Worm (Caenorhabditis elegans) whole organism, late embryonic: ENCODE data around the gene acp-5.

Experiments used
- ceh-19 ChIP-seq: fragments of 200-800 bp; sonication (Bioruptor generic); optimal IDR thresholded peaks from 2 replicates; lab custom pipeline; 2018; ENCODE audit warnings: mild to moderate bottlenecking, missing genetic modification characterization, missing compliant biosample characterization
- ceh-30 ChIP-seq: fragments of 150-350 bp; optimal IDR thresholded peaks from 2 replicates; lab custom pipeline; 2014; ENCODE audit warnings: missing biosample characterization, missing genetic modification characterization
- pha-4 ChIP-seq: fragments of 150-350 bp; optimal IDR thresholded peaks from 2 replicates; lab custom pipeline; 2018; ENCODE audit warnings: missing biosample characterization, missing genetic modification reagents, missing genetic modification characterization
- unc-55 ChIP-seq: sonication (generic microtip); optimal IDR thresholded peaks from 2 replicates; lab custom pipeline; 2017; ENCODE audit warnings: missing biosample characterization, missing genetic modification reagents, missing genetic modification characterization
- unc-86 ChIP-seq: sonication (generic microtip); optimal IDR thresholded peaks from 2 replicates; lab custom pipeline; 2016; ENCODE audit warnings: missing genetic modification characterization, missing compliant biosample characterization

- TF ChIP-seq unc-55 (GFP tag; lab: Kevin White, UChicago) = no peak
- TF ChIP-seq pha-4 (tag; lab: Kevin White, UChicago) = no peak
- no peak for TF ChIP-seq ceh-30 (tag; lab: Kevin White, UChicago)
- no peak for TF ChIP-seq ceh-19 (GFP tag; lab: Kevin White, UChicago)
- no peak for TF ChIP-seq unc-86 (tag; lab: Kevin White, UChicago)
Measured at ce11 chrX:5794432-5794831, 34.8 kb upstream of the acp-5 start.
